Worm (Caenorhabditis elegans): Measurements from ENCODE around the gene Y34B4A.10.

DNA sequence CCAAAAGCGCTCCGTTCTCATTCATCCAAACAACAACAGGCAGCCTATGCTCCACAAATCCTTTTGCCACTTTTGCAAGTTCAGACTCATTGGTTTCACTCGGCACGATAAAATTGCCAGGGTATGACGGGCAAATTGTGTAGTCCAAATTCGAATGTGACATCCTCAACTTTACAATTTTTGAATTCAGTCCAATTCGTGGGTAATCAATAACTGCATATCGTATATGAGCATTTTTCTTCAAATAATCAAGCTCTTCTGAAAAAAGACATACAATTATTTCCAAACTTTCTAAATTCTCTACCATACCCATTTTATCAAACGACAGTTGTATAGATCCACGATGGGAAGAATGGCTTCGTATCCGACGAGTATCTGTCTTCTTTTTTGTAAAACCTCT lies 11.5 kb upstream of the Y34B4A.10 start:
- no peak for TF ChIP-seq arid-1 (GFP tag; conservative IDR thresholded peaks at IDR 0.05)
- TF ChIP-seq nhr-10 (tag; optimal IDR thresholded peaks at IDR 0.05): no peak
- TF ChIP-seq lin-29 (GFP tag; IDR thresholded peaks at IDR 0.05): no peak
- TF ChIP-seq lin-15B (tag; optimal IDR thresholded peaks at IDR 0.05): no peak
- TF ChIP-seq rbr-2 (tag; optimal IDR thresholded peaks at IDR 0.05): no peak
- TF ChIP-seq lin-13 (GFP tag; optimal IDR thresholded peaks at IDR 0.05): no peak
- TF ChIP-seq unc-39 (tag; optimal IDR thresholded peaks at IDR 0.05): no peak
- no peak for TF ChIP-seq lin-1 (GFP tag; IDR thresholded peaks at IDR 0.05)
- no peak for TF ChIP-seq ama-1 (optimal IDR thresholded peaks at IDR 0.05)
- no peak for TF ChIP-seq egl-27 (tag; optimal IDR thresholded peaks at IDR 0.05)
- TF ChIP-seq nhr-76 (tag; optimal IDR thresholded peaks at IDR 0.05): no peak
- no peak for TF ChIP-seq ZK546.5 (tag; optimal IDR thresholded peaks at IDR 0.05)
- no peak for TF ChIP-seq nhr-28 (tag; optimal IDR thresholded peaks at IDR 0.05)

All from whole organism, L4 larva.